Worm (Caenorhabditis elegans): ENCODE data around the gene ddo-2.

- TF ChIP-seq him-1 (tag; optimal IDR thresholded peaks at IDR 0.05) (no peak), W03F9.2 (tag; optimal IDR thresholded peaks at IDR 0.05) (no peak)
These were observed 45.4 kb upstream of the ddo-2 start, which contains the start of gene C18B10.6 for ce11 chrV:7480949-7481348.

Data from whole organism, L4/young adult.